Fruit fly (Drosophila melanogaster) whole organism, pupa: Measurements from ENCODE around the gene CG31515.

Experiments
- CG14655 ChIP-seq: fragments of 200-800 bp; sonication (Bioruptor generic); optimal IDR thresholded peaks from 3 replicates; lab custom pipeline; 2017; ENCODE audit warnings: mild to moderate bottlenecking, missing biosample characterization, missing genetic modification reagents, missing genetic modification characterization
- CG32121 ChIP-seq: fragments of 200-800 bp; sonication (Bioruptor generic); IDR thresholded peaks from 2 replicates; pipeline ENCODE4 v1.3.6; 2022; ENCODE audit warnings: missing biosample characterization, missing genetic modification characterization
- CG4496 ChIP-seq: fragments of 200-800 bp; sonication (Bioruptor generic); IDR thresholded peaks from 3 replicates; pipeline ENCODE4 v1.3.6; 2022; ENCODE audit warnings: missing biosample characterization, missing genetic modification characterization
- fd96Ca ChIP-seq: fragments of 200-800 bp; sonication (Bioruptor generic); IDR thresholded peaks from 3 replicates; pipeline ENCODE4 v1.3.6; 2022; ENCODE audit warnings: missing biosample characterization, missing genetic modification characterization

DNA sequence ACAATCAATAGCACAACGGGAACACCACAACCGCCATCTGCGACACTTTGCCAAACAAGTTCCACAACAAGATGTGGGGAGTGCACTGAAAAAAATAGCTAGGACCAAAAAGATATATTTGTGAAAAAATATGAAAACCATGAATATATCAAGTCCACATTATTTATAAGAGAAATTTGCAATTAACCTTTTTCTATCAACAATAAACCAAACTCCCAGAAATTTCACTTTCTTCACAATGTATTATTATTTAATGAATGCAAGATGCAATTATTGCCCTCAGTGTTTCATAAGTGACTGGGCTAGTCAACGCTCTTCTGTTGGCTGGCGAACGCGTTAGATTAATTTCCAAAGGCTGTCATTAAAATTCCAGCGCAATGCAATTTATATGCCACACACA lies 7.0 kb upstream of the CG31515 start:
- TF ChIP-seq CG4496, result peak; percentile 67
- TF ChIP-seq fd96Ca (GFP tag; lab: Robert Waterston, UW), result 0 out of 3 replicates have a peak, but pooled peaks have one; percentile 28
- peak; percentile 69 for TF ChIP-seq CG32121
- peak; percentile 76 for TF ChIP-seq CG14655
